Worm (Caenorhabditis elegans): ENCODE measurements around the gene F35H12.5.

The F35H12.5 gene

DNA sequence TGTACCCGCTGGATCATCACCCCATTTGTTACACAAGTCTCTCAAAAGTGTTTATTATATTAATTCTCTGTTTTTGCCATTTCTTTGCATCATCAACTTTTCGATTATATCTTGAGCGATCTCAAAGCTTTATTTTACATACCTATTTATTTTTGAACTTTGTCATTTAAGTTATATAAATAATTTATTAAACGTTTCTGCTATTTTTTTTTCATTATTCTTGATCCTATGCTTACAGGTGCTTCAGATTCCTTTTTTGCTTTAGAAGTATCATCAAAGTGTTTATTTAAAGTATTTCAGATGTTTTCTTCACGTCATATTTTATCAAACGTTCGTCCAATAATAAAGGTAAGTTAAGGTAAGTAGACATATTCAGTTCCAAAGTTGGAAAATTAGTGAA, at the start of gene F35H12.5:
F35H12.5 (plus strand) TSS at position 301 of the 400 bp plus-strand sequence.
- TF ChIP-seq mxl-2 (GFP tag; conservative IDR thresholded peaks at IDR 0.05), result no peak
- no peak for TF ChIP-seq R02D3.7 (tag; optimal IDR thresholded peaks at IDR 0.05)
- no peak for TF ChIP-seq ceh-62 (tag; optimal IDR thresholded peaks at IDR 0.05)
- no peak for TF ChIP-seq ceh-28 (tag; optimal IDR thresholded peaks at IDR 0.05)
- TF ChIP-seq pha-4 (GFP tag; IDR thresholded peaks at IDR 0.05), result no peak
- no peak for TF ChIP-seq pha-4 (tag; optimal IDR thresholded peaks at IDR 0.05)
- TF ChIP-seq mep-1 (tag; optimal IDR thresholded peaks at IDR 0.05), result no peak
- TF ChIP-seq daf-16 (GFP tag; optimal IDR thresholded peaks at IDR 0.05), result no peak
- no peak for TF ChIP-seq daf-16 (tag; optimal IDR thresholded peaks at IDR 0.05)

DNA sequence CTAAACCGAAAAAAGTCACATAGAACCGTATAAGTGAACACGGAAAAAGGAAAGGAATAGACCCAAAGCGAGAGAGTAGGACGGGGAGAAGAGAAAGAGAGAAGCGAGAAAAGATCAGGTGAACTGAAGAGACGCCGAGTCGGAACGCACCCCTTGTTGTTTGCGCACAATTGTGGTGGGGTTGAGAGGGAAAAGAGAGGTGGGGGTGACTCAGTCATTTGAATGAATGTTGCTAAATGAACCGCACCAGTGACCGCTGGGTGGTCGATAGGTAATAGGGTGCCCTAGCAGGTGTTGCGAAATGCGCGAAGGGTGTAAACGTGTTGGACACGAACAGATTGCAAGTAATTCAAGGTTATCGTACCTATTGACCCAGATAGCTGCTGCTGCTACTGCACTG, 47.2 kb upstream of the F35H12.5 start, which contains the start of gene lgl-1:
lgl-1 (minus strand) TSS at position 70 of the 400 bp plus-strand sequence.
- no peak for TF ChIP-seq madf-5 (GFP tag; IDR thresholded peaks at IDR 0.05)
- no peak for TF ChIP-seq hif-1 (tag; optimal IDR thresholded peaks at IDR 0.05)
- TF ChIP-seq ceh-82 (tag; optimal IDR thresholded peaks at IDR 0.05), result no peak
- no peak for TF ChIP-seq lin-1 (GFP tag; IDR thresholded peaks at IDR 0.05)
- no peak for TF ChIP-seq ama-1 (optimal IDR thresholded peaks at IDR 0.05)
- TF ChIP-seq cey-2 (tag; optimal IDR thresholded peaks at IDR 0.05; ENCODE audit: borderline replicate concordance, insufficient read depth), result no peak
- no peak for TF ChIP-seq spr-1 (tag; optimal IDR thresholded peaks at IDR 0.05)
- no peak for TF ChIP-seq ceh-20 (GFP tag; IDR thresholded peaks at IDR 0.05)
- no peak for TF ChIP-seq dmd-9 (GFP tag; IDR thresholded peaks at IDR 0.05)
- no peak for TF ChIP-seq lin-15B (tag; optimal IDR thresholded peaks at IDR 0.05)
- no peak for TF ChIP-seq madf-9 (GFP tag; conservative IDR thresholded peaks at IDR 0.05)
- peak; percentile 52 for TF ChIP-seq nhr-28 (tag; optimal IDR thresholded peaks at IDR 0.05)
- peak; percentile 45 for TF ChIP-seq mep-1 (tag; optimal IDR thresholded peaks at IDR 0.05)
- TF ChIP-seq dpl-1 (GFP tag; optimal IDR thresholded peaks at IDR 0.05), result no peak
- no peak for TF ChIP-seq nhr-42 (GFP tag; IDR thresholded peaks at IDR 0.05)
- no peak for TF ChIP-seq ceh-44 (GFP tag; IDR thresholded peaks at IDR 0.05)
- peak; percentile 47 for TF ChIP-seq hlh-30 (tag; optimal IDR thresholded peaks at IDR 0.05; ENCODE audit: insufficient read depth)
- no peak for TF ChIP-seq F26F4.8 (GFP tag; conservative IDR thresholded peaks at IDR 0.05)
- TF ChIP-seq unc-62 (GFP tag; optimal IDR thresholded peaks at IDR 0.05 in 1 of 2), result no peak
- no peak for TF ChIP-seq unc-62 (tag; optimal IDR thresholded peaks at IDR 0.05)
- TF ChIP-seq lir-3 (tag; optimal IDR thresholded peaks at IDR 0.05), result no peak
- TF ChIP-seq sdz-12 (GFP tag; optimal IDR thresholded peaks at IDR 0.05), result no peak
- TF ChIP-seq Y5F2A.4 (GFP tag; optimal IDR thresholded peaks at IDR 0.05), result no peak
- TF ChIP-seq nhr-77 (tag; optimal IDR thresholded peaks at IDR 0.05), result no peak
- no peak for TF ChIP-seq Y48G9A.11 (GFP tag; IDR thresholded peaks at IDR 0.05)
- TF ChIP-seq nhr-76 (tag; optimal IDR thresholded peaks at IDR 0.05), result no peak
- TF ChIP-seq nhr-6 (tag; optimal IDR thresholded peaks at IDR 0.05), result peak; percentile 68
- TF ChIP-seq lin-29 (GFP tag; IDR thresholded peaks at IDR 0.05), result no peak
- no peak for TF ChIP-seq ZK337.2 (GFP tag; IDR thresholded peaks at IDR 0.05)
- TF ChIP-seq set-16 (GFP tag; IDR thresholded peaks at IDR 0.05), result peak; percentile 37; the same call in 1 of the 2 replicates
- TF ChIP-seq nhr-111 (GFP tag; optimal IDR thresholded peaks at IDR 0.05), result no peak
- no peak for TF ChIP-seq daf-16 (GFP tag; optimal IDR thresholded peaks at IDR 0.05)
- TF ChIP-seq daf-16 (tag; optimal IDR thresholded peaks at IDR 0.05), result peak; percentile 75
- 0 out of 2 replicates have a peak, but pooled peaks have one; percentile 31 for TF ChIP-seq T26A8.4 (GFP tag; IDR thresholded peaks at IDR 0.05)
- TF ChIP-seq pha-4 (GFP tag; IDR thresholded peaks at IDR 0.05), result no peak
- peak; percentile 23 for TF ChIP-seq pha-4 (tag; optimal IDR thresholded peaks at IDR 0.05)
- TF ChIP-seq zip-11 (GFP tag; IDR thresholded peaks at IDR 0.05), result no peak
- TF ChIP-seq unc-39 (tag; optimal IDR thresholded peaks at IDR 0.05), result no peak
- TF ChIP-seq lsy-2 (tag; optimal IDR thresholded peaks at IDR 0.05), result no peak
- TF ChIP-seq egl-27 (tag; optimal IDR thresholded peaks at IDR 0.05), result no peak
- no peak for TF ChIP-seq Y105C5A.15 (GFP tag; IDR thresholded peaks at IDR 0.05)
- no peak for TF ChIP-seq zfp-3 (GFP tag; conservative IDR thresholded peaks at IDR 0.05)
- TF ChIP-seq nhr-102 (tag; optimal IDR thresholded peaks at IDR 0.05), result no peak
- TF ChIP-seq nhr-25 (tag; optimal IDR thresholded peaks at IDR 0.05; ENCODE audit: borderline replicate concordance, insufficient read depth), result no peak
- TF ChIP-seq unc-130 (GFP tag; optimal IDR thresholded peaks at IDR 0.05), result no peak
- TF ChIP-seq F49E8.2 (tag; optimal IDR thresholded peaks at IDR 0.05; ENCODE audit: borderline replicate concordance), result no peak

Data from whole organism, L4 larva.